Worm (Caenorhabditis elegans) whole organism, early embryonic: ENCODE data around the gene luc-7L.

Experiments
- B0310.2 ChIP-seq: sonication (generic microtip); optimal IDR thresholded peaks from 2 replicates; lab custom pipeline; 2016; ENCODE audit warnings: mild to moderate bottlenecking, missing genetic modification characterization, missing compliant biosample characterization
- F13C5.2 ChIP-seq: sonication (generic microtip); optimal IDR thresholded peaks from 2 replicates; lab custom pipeline; 2017; ENCODE audit warnings: mild to moderate bottlenecking, missing genetic modification characterization, inconsistent platforms, missing compliant biosample characterization
- aly-1 ChIP-seq: sonication (generic microtip); optimal IDR thresholded peaks from 2 replicates; lab custom pipeline; 2016; ENCODE audit warnings: missing genetic modification characterization, missing compliant biosample characterization
- ama-1 ChIP-seq: fragments of 150-350 bp; optimal IDR thresholded peaks from 2 replicates; lab custom pipeline; 2014
- ceh-13 ChIP-seq: fragments of 200-800 bp; sonication (Bioruptor generic); optimal IDR thresholded peaks from 2 replicates; lab custom pipeline; 2018; ENCODE audit warnings: mild to moderate bottlenecking, missing genetic modification characterization, missing compliant biosample characterization
- ceh-36 ChIP-seq: sonication (generic microtip); optimal IDR thresholded peaks from 2 replicates; lab custom pipeline; 2016; ENCODE audit warnings: missing genetic modification characterization, inconsistent platforms, missing compliant biosample characterization
- ets-7 ChIP-seq: sonication (generic microtip); optimal IDR thresholded peaks from 2 replicates; lab custom pipeline; 2016; ENCODE audit warnings: missing genotype, missing genetic modification characterization, missing compliant biosample characterization
- flt-1 ChIP-seq: fragments of 200-800 bp; sonication (Bioruptor generic); IDR thresholded peaks from 2 replicates; pipeline ENCODE4 v1.3.6; 2022; ENCODE audit warnings: missing genetic modification characterization, missing compliant biosample characterization
- hmbx-1 ChIP-seq: sonication (generic microtip); optimal IDR thresholded peaks from 2 replicates; lab custom pipeline; 2016; ENCODE audit warnings: mild to moderate bottlenecking, missing genetic modification characterization, missing compliant biosample characterization
- hmg-4 ChIP-seq: fragments of 200-800 bp; sonication (Bioruptor generic); optimal IDR thresholded peaks from 2 replicates; lab custom pipeline; 2018; ENCODE audit warnings: mild to moderate bottlenecking, missing genetic modification characterization, missing compliant biosample characterization
- hnd-1 ChIP-seq: sonication (generic microtip); optimal IDR thresholded peaks from 2 replicates; lab custom pipeline; 2016; ENCODE audit warnings: missing genetic modification characterization, missing compliant biosample characterization
- pes-1 ChIP-seq: fragments of 200-800 bp; sonication (Bioruptor generic); IDR thresholded peaks from 2 replicates; pipeline ENCODE4 v1.3.6; 2022; ENCODE audit warnings: missing genetic modification reagents, missing genetic modification characterization, missing compliant biosample characterization
- scrt-1 ChIP-seq: fragments of 200-800 bp; sonication (Bioruptor generic); IDR thresholded peaks from 2 replicates; pipeline ENCODE4 v1.3.6; 2022; ENCODE audit warnings: missing genetic modification characterization, missing compliant biosample characterization
- sea-1 ChIP-seq: fragments of 200-800 bp; sonication (Bioruptor generic); conservative IDR thresholded peaks from 2 replicates; pipeline ENCODE4 v1.3.6; 2022; ENCODE audit warnings: missing genetic modification characterization, missing compliant biosample characterization
- tbx-11 ChIP-seq: fragments of 200-800 bp; sonication (Bioruptor generic); IDR thresholded peaks from 2 replicates; pipeline ENCODE4 v1.3.6; 2022; ENCODE audit warnings: missing genetic modification characterization, missing compliant biosample characterization
- tbx-37 ChIP-seq: fragments of 200-800 bp; sonication (Bioruptor generic); conservative IDR thresholded peaks from 2 replicates; pipeline ENCODE4 v1.3.6; 2022; ENCODE audit warnings: missing genetic modification reagents, missing genetic modification characterization, missing compliant biosample characterization
- tra-4 ChIP-seq: sonication (generic microtip); optimal IDR thresholded peaks from 2 replicates; lab custom pipeline; 2017; ENCODE audit warnings: missing genetic modification characterization, missing compliant biosample characterization

Gene luc-7L

DNA sequence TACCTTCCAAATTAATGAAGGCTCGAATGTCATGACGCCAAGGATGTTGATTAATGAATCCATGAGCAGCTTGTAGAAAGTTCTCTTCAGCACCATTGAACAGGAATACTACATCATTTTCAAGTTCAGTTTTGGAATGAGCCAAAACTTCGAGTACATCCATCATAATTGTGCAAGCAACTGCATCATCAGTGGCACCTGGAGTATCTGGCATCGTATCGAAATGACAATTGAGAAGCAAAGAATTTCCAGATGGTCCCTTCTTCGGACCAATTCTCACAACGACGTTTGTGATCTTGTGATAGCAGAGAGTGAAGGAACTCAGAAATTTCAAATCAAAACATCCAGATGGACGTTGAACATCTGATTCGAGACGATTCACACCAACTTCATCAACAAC, 2.9 kb downstream of the luc-7L start:
- TF ChIP-seq tbx-37 (GFP tag; lab: Robert Waterston, UW), result no peak
- TF ChIP-seq tbx-11, result no peak
- no peak for TF ChIP-seq hmg-4 (GFP tag; lab: Kevin White, UChicago)
- TF ChIP-seq pes-1 (GFP tag; lab: Robert Waterston, UW), result no peak
- TF ChIP-seq tra-4 (tag; lab: Kevin White, UChicago), result no peak
- TF ChIP-seq B0310.2, result no peak
- TF ChIP-seq aly-1 (tag; lab: Kevin White, UChicago), result no peak
- TF ChIP-seq ceh-13 (GFP tag; lab: Kevin White, UChicago), result no peak
- no peak for TF ChIP-seq flt-1
- no peak for TF ChIP-seq hmbx-1 (tag; lab: Kevin White, UChicago)
- TF ChIP-seq F13C5.2 (tag; lab: Kevin White, UChicago), result no peak
- TF ChIP-seq hnd-1 (tag; lab: Kevin White, UChicago), result no peak
- TF ChIP-seq ets-7 (tag; lab: Kevin White, UChicago), result no peak
- TF ChIP-seq ama-1 (lab: Kevin White, UChicago), result no peak
- no peak for TF ChIP-seq sea-1 (GFP tag; lab: Robert Waterston, UW)

- TF ChIP-seq tbx-37 (GFP tag; lab: Robert Waterston, UW), result no peak
- no peak for TF ChIP-seq pes-1 (GFP tag; lab: Robert Waterston, UW)
- no peak for TF ChIP-seq aly-1 (tag; lab: Kevin White, UChicago)
- no peak for TF ChIP-seq tbx-11
- TF ChIP-seq B0310.2, result no peak
- no peak for TF ChIP-seq ceh-36 (tag; lab: Kevin White, UChicago)
- no peak for TF ChIP-seq tra-4 (tag; lab: Kevin White, UChicago)
- TF ChIP-seq hmg-4 (GFP tag; lab: Kevin White, UChicago), result no peak
- no peak for TF ChIP-seq scrt-1 (GFP tag; lab: Robert Waterston, UW)
- no peak for TF ChIP-seq ets-7 (tag; lab: Kevin White, UChicago)
- TF ChIP-seq hmbx-1 (tag; lab: Kevin White, UChicago), result no peak
- no peak for TF ChIP-seq sea-1 (GFP tag; lab: Robert Waterston, UW)
- TF ChIP-seq flt-1, result no peak
- TF ChIP-seq F13C5.2 (tag; lab: Kevin White, UChicago), result no peak
- no peak for TF ChIP-seq ceh-13 (GFP tag; lab: Kevin White, UChicago)
- no peak for TF ChIP-seq hnd-1 (tag; lab: Kevin White, UChicago)
- no peak for TF ChIP-seq ama-1 (lab: Kevin White, UChicago)
Measured at ce11 chrII:7699009-7699408, 8.3 kb downstream of the luc-7L start, which contains the start of the genes moa-2 and cdk-11.1. moa-2 (minus strand) TSS chrII:7699033. cdk-11.1 (plus strand) TSS chrII:7699235.

DNA sequence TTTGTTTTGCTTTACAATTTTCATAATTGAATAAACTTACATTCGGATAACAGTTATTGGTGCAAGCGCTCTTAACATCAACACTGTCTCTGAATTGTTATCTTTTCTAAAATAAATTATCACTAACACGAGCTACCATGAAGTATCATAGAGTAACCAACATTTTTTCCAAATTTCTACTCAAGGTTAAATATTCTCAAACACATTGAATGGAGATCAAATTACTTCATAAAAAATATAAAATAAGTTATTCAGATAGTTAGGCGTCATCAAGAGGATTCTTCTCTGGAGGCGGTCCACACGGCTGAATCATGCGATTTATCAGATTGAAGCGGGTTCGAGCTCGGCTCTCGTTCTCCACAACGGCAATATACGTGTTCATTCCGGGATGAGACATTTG, 8.9 kb downstream of the luc-7L start, which contains the start of gene B0495.5:
TSS of gene B0495.5 (minus strand) at position 101 of the 400 bp plus-strand sequence.
- TF ChIP-seq tbx-37 (GFP tag; lab: Robert Waterston, UW), result no peak
- TF ChIP-seq flt-1, result no peak
- TF ChIP-seq aly-1 (tag; lab: Kevin White, UChicago), result no peak
- TF ChIP-seq tra-4 (tag; lab: Kevin White, UChicago), result no peak
- no peak for TF ChIP-seq ceh-13 (GFP tag; lab: Kevin White, UChicago)
- no peak for TF ChIP-seq ets-7 (tag; lab: Kevin White, UChicago)
- TF ChIP-seq hmg-4 (GFP tag; lab: Kevin White, UChicago), result no peak
- TF ChIP-seq scrt-1 (GFP tag; lab: Robert Waterston, UW), result no peak
- TF ChIP-seq B0310.2, result no peak
- no peak for TF ChIP-seq sea-1 (GFP tag; lab: Robert Waterston, UW)
- no peak for TF ChIP-seq hnd-1 (tag; lab: Kevin White, UChicago)
- no peak for TF ChIP-seq ama-1 (lab: Kevin White, UChicago)
- TF ChIP-seq pes-1 (GFP tag; lab: Robert Waterston, UW), result no peak
- no peak for TF ChIP-seq F13C5.2 (tag; lab: Kevin White, UChicago)

DNA sequence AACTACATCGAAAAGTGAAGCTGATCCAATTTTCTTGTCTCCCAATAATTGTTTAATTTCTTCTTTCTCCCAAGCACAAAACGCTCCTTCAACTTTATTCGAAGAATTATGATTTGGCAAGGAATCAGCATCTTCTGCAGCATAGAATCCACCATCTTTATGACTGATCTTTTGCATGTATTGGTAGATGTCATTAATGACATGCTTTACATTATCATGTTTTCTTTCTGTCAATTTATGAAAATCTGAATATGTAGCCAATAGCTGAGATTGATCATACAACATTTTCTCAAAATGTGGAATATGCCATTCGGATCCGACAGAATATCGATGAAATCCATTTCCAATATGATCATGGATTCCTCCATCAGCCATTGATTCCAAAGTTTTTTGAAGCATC, 10.1 kb downstream of the luc-7L start:
- TF ChIP-seq tra-4 (tag; lab: Kevin White, UChicago) (no peak), sea-1 (GFP tag; lab: Robert Waterston, UW) (no peak), ceh-36 (tag; lab: Kevin White, UChicago) (no peak), hmg-4 (GFP tag; lab: Kevin White, UChicago) (no peak), hnd-1 (tag; lab: Kevin White, UChicago) (no peak), aly-1 (tag; lab: Kevin White, UChicago) (no peak), F13C5.2 (tag; lab: Kevin White, UChicago) (no peak), B0310.2 (no peak), pes-1 (GFP tag; lab: Robert Waterston, UW) (no peak)

ce11 chrII:7695636-7696035, 11.6 kb downstream of the luc-7L start:
- TF ChIP-seq B0310.2 (no peak), hmg-4 (GFP tag; lab: Kevin White, UChicago) (no peak), pes-1 (GFP tag; lab: Robert Waterston, UW) (no peak), hnd-1 (tag; lab: Kevin White, UChicago) (no peak), tbx-11 (no peak), ets-7 (tag; lab: Kevin White, UChicago) (no peak)

- no peak for TF ChIP-seq ceh-13 (GFP tag; lab: Kevin White, UChicago)
Measured at ce11 chrII:7694745-7695144, 12.5 kb downstream of the luc-7L start.

DNA sequence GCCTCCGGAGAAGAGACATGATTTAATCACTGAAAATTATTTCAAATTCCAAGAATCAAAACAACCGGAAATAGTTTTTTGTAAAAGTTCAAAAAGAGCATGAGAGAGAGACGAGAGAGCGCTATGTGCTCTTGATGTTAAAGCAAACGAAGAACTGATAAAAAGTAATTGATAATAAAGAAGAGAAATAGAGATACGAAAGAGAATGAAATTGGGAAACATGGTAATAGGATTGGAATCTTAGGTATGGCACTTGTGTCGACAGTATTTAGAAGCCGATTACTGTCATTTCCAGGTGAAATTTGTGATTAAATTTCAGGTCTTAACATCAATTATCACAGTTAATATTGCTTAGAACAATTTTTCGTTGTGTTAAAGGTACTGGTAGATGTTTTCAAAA, 13.4 kb downstream of the luc-7L start, which contains the start of gene nhx-2:
TSS of gene nhx-2 (minus strand) at position 29 of the 400 bp plus-strand sequence.
- TF ChIP-seq hnd-1 (tag; lab: Kevin White, UChicago), result no peak
- TF ChIP-seq tra-4 (tag; lab: Kevin White, UChicago), result no peak
- no peak for TF ChIP-seq F13C5.2 (tag; lab: Kevin White, UChicago)
- no peak for TF ChIP-seq sea-1 (GFP tag; lab: Robert Waterston, UW)
- no peak for TF ChIP-seq scrt-1 (GFP tag; lab: Robert Waterston, UW)
- TF ChIP-seq hmbx-1 (tag; lab: Kevin White, UChicago), result no peak
- no peak for TF ChIP-seq ama-1 (lab: Kevin White, UChicago)
- TF ChIP-seq hmg-4 (GFP tag; lab: Kevin White, UChicago), result no peak
- no peak for TF ChIP-seq ceh-13 (GFP tag; lab: Kevin White, UChicago)
- TF ChIP-seq ets-7 (tag; lab: Kevin White, UChicago), result no peak
- no peak for TF ChIP-seq tbx-37 (GFP tag; lab: Robert Waterston, UW)
- TF ChIP-seq ceh-36 (tag; lab: Kevin White, UChicago), result no peak
- no peak for TF ChIP-seq flt-1
- TF ChIP-seq tbx-11, result no peak
- no peak for TF ChIP-seq pes-1 (GFP tag; lab: Robert Waterston, UW)
- no peak for TF ChIP-seq B0310.2
- TF ChIP-seq aly-1 (tag; lab: Kevin White, UChicago), result no peak
